Fruit fly (Drosophila melanogaster) whole organism, embryonic: ENCODE data around the gene CG17270.

Experiments used
- Bteb2 ChIP-seq: fragments of 200-800 bp; sonication (Bioruptor generic); optimal IDR thresholded peaks from 2 replicates; lab custom pipeline; 2016; ENCODE audit warnings: missing biosample characterization, missing genetic modification characterization
- CG10654 ChIP-seq: fragments of 200-800 bp; sonication (Bioruptor generic); optimal IDR thresholded peaks from 2 replicates; lab custom pipeline; 2016; ENCODE audit warnings: missing biosample characterization, missing genetic modification characterization
- CG10959 ChIP-seq: fragments of 200-800 bp; sonication (Bioruptor generic); IDR thresholded peaks from 2 replicates; pipeline ENCODE4 v1.3.6; 2022; ENCODE audit warnings: missing biosample characterization, missing genetic modification characterization
- CG11723 ChIP-seq: fragments of 200-800 bp; sonication (Bioruptor generic); optimal IDR thresholded peaks from 2 replicates; lab custom pipeline; 2017; ENCODE audit warnings: missing biosample characterization, mild to moderate bottlenecking, missing genetic modification characterization
- CG12219 ChIP-seq: fragments of 200-800 bp; sonication (Bioruptor generic); optimal IDR thresholded peaks from 3 replicates; lab custom pipeline; 2018; ENCODE audit warnings: missing biosample characterization, mild to moderate bottlenecking, missing genetic modification characterization
- CG1233 ChIP-seq: fragments of 200-800 bp; sonication (Bioruptor generic); optimal IDR thresholded peaks from 4 replicates; lab custom pipeline; 2018; ENCODE audit warnings: missing biosample characterization, mild to moderate bottlenecking, missing genetic modification characterization
- CG15479 ChIP-seq: fragments of 200-800 bp; sonication (Bioruptor generic); optimal IDR thresholded peaks from 3 replicates; lab custom pipeline; 2019; ENCODE audit warnings: missing biosample characterization, mild to moderate bottlenecking, missing genetic modification characterization, moderate library complexity
- CG1647 ChIP-seq: fragments of 200-800 bp; sonication (Bioruptor generic); optimal IDR thresholded peaks from 3 replicates; lab custom pipeline; 2016; ENCODE audit warnings: missing biosample characterization, missing genetic modification characterization
- CG16863 ChIP-seq: fragments of 200-800 bp; sonication (Bioruptor generic); optimal IDR thresholded peaks from 3 replicates; lab custom pipeline; 2016; ENCODE audit warnings: missing biosample characterization, missing genetic modification characterization
- CG32772 ChIP-seq: fragments of 200-800 bp; sonication (Bioruptor generic); IDR thresholded peaks from 2 replicates; pipeline ENCODE4 v1.3.6; 2022; ENCODE audit warnings: missing biosample characterization, missing genetic modification characterization
- CG3838 ChIP-seq: fragments of 200-800 bp; sonication (Bioruptor generic); optimal IDR thresholded peaks from 3 replicates; lab custom pipeline; 2016; ENCODE audit warnings: missing biosample characterization, missing genetic modification characterization
- CG4328 ChIP-seq: fragments of 200-800 bp; sonication (Bioruptor generic); optimal IDR thresholded peaks from 3 replicates; lab custom pipeline; 2017; ENCODE audit warnings: missing biosample characterization, missing genetic modification reagents, missing genetic modification characterization
- CG6791 ChIP-seq: fragments of 200-800 bp; sonication (Bioruptor generic); IDR thresholded peaks from 3 replicates; pipeline ENCODE4 v1.3.6; 2022; ENCODE audit warnings: missing biosample characterization, missing genetic modification characterization; ENCODE audit not compliant: partially characterized antibody
- CG8089 ChIP-seq: fragments of 200-800 bp; sonication (Bioruptor generic); optimal IDR thresholded peaks from 3 replicates; lab custom pipeline; 2016; ENCODE audit warnings: missing biosample characterization, missing genetic modification characterization
- CTCF ChIP-seq: fragments of 200-800 bp; sonication (Bioruptor generic); optimal IDR thresholded peaks from 2 replicates; lab custom pipeline; 2017; ENCODE audit warnings: missing biosample characterization, mild to moderate bottlenecking, missing genetic modification characterization, moderate library complexity
- Drgx ChIP-seq: fragments of 200-800 bp; sonication (Bioruptor generic); IDR thresholded peaks from 2 replicates; pipeline ENCODE4 v1.3.6; 2022; ENCODE audit warnings: missing biosample characterization, missing genetic modification characterization
- Hey ChIP-seq: fragments of 200-800 bp; sonication (Bioruptor generic); optimal IDR thresholded peaks from 3 replicates; lab custom pipeline; 2018; ENCODE audit warnings: missing biosample characterization, mild to moderate bottlenecking, missing genetic modification characterization
- Kr ChIP-seq: fragments of 200-800 bp; sonication (Bioruptor generic); optimal IDR thresholded peaks from 2 replicates; lab custom pipeline; 2017; ENCODE audit warnings: missing biosample characterization, mild to moderate bottlenecking, missing genetic modification characterization
- Med ChIP-seq: fragments of 200-800 bp; sonication (Bioruptor generic); peaks from one replicate; lab custom pipeline; 2016; ENCODE audit warnings: missing biosample characterization, missing genetic modification characterization, mild to moderate bottlenecking, inconsistent platforms, moderate library complexity
- Myb ChIP-seq: fragments of 200-800 bp; sonication (Bioruptor generic); optimal IDR thresholded peaks from 2 replicates; lab custom pipeline; 2016; ENCODE audit warnings: missing biosample characterization, missing genetic modification characterization
- NC2α ChIP-seq: fragments of 200-800 bp; sonication (Bioruptor generic); optimal IDR thresholded peaks from 2 replicates; lab custom pipeline; 2016; ENCODE audit warnings: missing biosample characterization, missing genetic modification characterization
- Sin3A ChIP-seq: fragments of >200 bp; optimal IDR thresholded peaks from 2 replicates; lab custom pipeline; 2018
- Stat92E ChIP-seq, 3 experiments: fragments of >200 bp in 2 of 3; fragments of 200-800 bp in 1 of 3; sonication (Bioruptor generic) in 1 of 3; optimal IDR thresholded peaks; 2 replicates each; lab custom pipeline; 2017 to 2019; ENCODE audit warnings: missing biosample characterization in 3 of 3, missing genetic modification characterization in 3 of 3, mild to moderate bottlenecking in 1 of 3, moderate library complexity in 1 of 3
- Trl ChIP-seq, 3 experiments: fragments of >200 bp in 2 of 3; fragments of 200-800 bp in 1 of 3; sonication (Bioruptor generic) in 1 of 3; optimal IDR thresholded peaks; 2 replicates in 1 of 3; 3 replicates in 2 of 3; lab custom pipeline; 2016 to 2017; ENCODE audit warnings: missing biosample characterization in 1 of 3, missing genetic modification characterization in 1 of 3
- ac ChIP-seq: fragments of 200-800 bp; sonication (Bioruptor generic); optimal IDR thresholded peaks from 3 replicates; lab custom pipeline; 2017; ENCODE audit warnings: missing biosample characterization, mild to moderate bottlenecking, missing genetic modification characterization
- az2 ChIP-seq: fragments of 200-800 bp; sonication (Bioruptor generic); optimal IDR thresholded peaks from 3 replicates; lab custom pipeline; 2016; ENCODE audit warnings: missing biosample characterization, missing genetic modification characterization
- bsh ChIP-seq, 2 experiments: fragments of 200-800 bp; sonication (Bioruptor generic); optimal IDR thresholded peaks; 2 replicates each; lab custom pipeline; 2017 to 2018; ENCODE audit warnings: mild to moderate bottlenecking in 2 of 2, missing biosample characterization in 2 of 2, missing genetic modification characterization in 2 of 2, moderate library complexity in 1 of 2
- corto ChIP-seq: fragments of 200-800 bp; sonication (Bioruptor generic); optimal IDR thresholded peaks from 2 replicates; lab custom pipeline; 2016; ENCODE audit warnings: missing biosample characterization, mild to moderate bottlenecking, missing genetic modification characterization, moderate library complexity
- crp ChIP-seq, 2 experiments: fragments of 200-800 bp; sonication (Bioruptor generic); optimal IDR thresholded peaks; 2 replicates in 1 of 2; 3 replicates in 1 of 2; lab custom pipeline; 2017; ENCODE audit warnings: missing biosample characterization in 2 of 2, missing genetic modification characterization in 2 of 2, mild to moderate bottlenecking in 1 of 2, moderate library complexity in 1 of 2
- dan ChIP-seq: fragments of 200-800 bp; sonication (Bioruptor generic); IDR thresholded peaks from 2 replicates; pipeline ENCODE4 v1.3.6; 2022; ENCODE audit warnings: missing biosample characterization, missing genetic modification characterization
- dati ChIP-seq: fragments of 200-800 bp; sonication (Bioruptor generic); IDR thresholded peaks from 2 replicates; pipeline ENCODE4 v1.3.6; 2022; ENCODE audit warnings: missing biosample characterization, missing genetic modification characterization
- gcm2 ChIP-seq: fragments of 200-800 bp; sonication (Bioruptor generic); optimal IDR thresholded peaks from 2 replicates; lab custom pipeline; 2016; ENCODE audit warnings: missing biosample characterization, missing genetic modification characterization
- ham ChIP-seq: fragments of 200-800 bp; sonication (Bioruptor generic); IDR thresholded peaks from 2 replicates; pipeline ENCODE4 v1.3.6; 2022; ENCODE audit warnings: missing biosample characterization, missing genetic modification characterization
- hth ChIP-seq: fragments of >200 bp; optimal IDR thresholded peaks from 2 replicates; lab custom pipeline; 2017; ENCODE audit warnings: inconsistent platforms
- lbe ChIP-seq: fragments of 200-800 bp; sonication (Bioruptor generic); optimal IDR thresholded peaks from 2 replicates; lab custom pipeline; 2016; ENCODE audit warnings: missing biosample characterization, mild to moderate bottlenecking, missing genetic modification characterization
- nerfin-1 ChIP-seq: fragments of 200-800 bp; sonication (Bioruptor generic); optimal IDR thresholded peaks from 3 replicates; lab custom pipeline; 2019; ENCODE audit warnings: missing biosample characterization, mild to moderate bottlenecking, missing genetic modification characterization, moderate library complexity
- nom ChIP-seq: fragments of 200-800 bp; sonication (Bioruptor generic); optimal IDR thresholded peaks from 2 replicates; lab custom pipeline; 2017; ENCODE audit warnings: missing biosample characterization, missing genetic modification characterization, mild to moderate bottlenecking, moderate library complexity, missing genetic modification reagents
- otp ChIP-seq: fragments of 200-800 bp; sonication (Bioruptor generic); IDR thresholded peaks from 3 replicates; pipeline ENCODE4, ENCODE4 v1.3.6; 2022; ENCODE audit warnings: missing biosample characterization, missing genetic modification characterization
- pzg ChIP-seq: fragments of 200-800 bp; sonication (Bioruptor generic); optimal IDR thresholded peaks from 3 replicates; lab custom pipeline; 2018; ENCODE audit warnings: missing biosample characterization, mild to moderate bottlenecking, missing genetic modification characterization, moderate library complexity
- sima ChIP-seq: fragments of 200-800 bp; sonication (Bioruptor generic); optimal IDR thresholded peaks from 2 replicates; lab custom pipeline; 2016; ENCODE audit warnings: missing biosample characterization, missing genetic modification characterization
- slbo ChIP-seq: fragments of 200-800 bp; sonication (Bioruptor generic); IDR thresholded peaks from 2 replicates; pipeline ENCODE4 v1.3.6; 2022; ENCODE audit warnings: missing biosample characterization, missing genetic modification characterization
- ssp ChIP-seq: fragments of 200-800 bp; sonication (Bioruptor generic); IDR thresholded peaks from 2 replicates; pipeline ENCODE4 v1.3.6; 2022; ENCODE audit warnings: missing biosample characterization, missing genetic modification characterization
- stwl ChIP-seq: fragments of 200-800 bp; sonication (Bioruptor generic); optimal IDR thresholded peaks from 3 replicates; lab custom pipeline; 2018; ENCODE audit warnings: missing biosample characterization, mild to moderate bottlenecking, missing genetic modification characterization, moderate library complexity
- zen2 ChIP-seq: fragments of 200-800 bp; sonication (Bioruptor generic); IDR thresholded peaks from 3 replicates; pipeline ENCODE4 v1.3.6; 2022; ENCODE audit warnings: missing biosample characterization, missing genetic modification characterization; ENCODE audit not compliant: partially characterized antibody

CG17270 gene

dm6 chr3R:20783714-20784435 lies 34.9 kb downstream of the CG17270 start (continued):
- TF ChIP-seq Med (GFP tag; lab: Kevin White, UChicago), result no peak
- TF ChIP-seq gcm2 (GFP tag; lab: Kevin White, UChicago), result no peak
- TF ChIP-seq NC2α (GFP tag; lab: Kevin White, UChicago), result no peak
- no peak for TF ChIP-seq CG11723 (GFP tag; lab: Kevin White, UChicago)
- no peak for TF ChIP-seq CG3838 (GFP tag; lab: Kevin White, UChicago)
- no peak for TF ChIP-seq slbo (GFP tag; lab: Robert Waterston, UW)
- no peak for TF ChIP-seq az2 (GFP tag; lab: Kevin White, UChicago)
- TF ChIP-seq sima (GFP tag; lab: Kevin White, UChicago), result no peak
- no peak for TF ChIP-seq CG8089 (GFP tag; lab: Kevin White, UChicago)
- no peak for TF ChIP-seq dati (GFP tag; lab: Robert Waterston, UW)
- TF ChIP-seq Myb (GFP tag; lab: Kevin White, UChicago), result no peak
- no peak for TF ChIP-seq CG10654 (GFP tag; lab: Kevin White, UChicago)
- no peak for TF ChIP-seq CG16863 (GFP tag; lab: Kevin White, UChicago)

DNA sequence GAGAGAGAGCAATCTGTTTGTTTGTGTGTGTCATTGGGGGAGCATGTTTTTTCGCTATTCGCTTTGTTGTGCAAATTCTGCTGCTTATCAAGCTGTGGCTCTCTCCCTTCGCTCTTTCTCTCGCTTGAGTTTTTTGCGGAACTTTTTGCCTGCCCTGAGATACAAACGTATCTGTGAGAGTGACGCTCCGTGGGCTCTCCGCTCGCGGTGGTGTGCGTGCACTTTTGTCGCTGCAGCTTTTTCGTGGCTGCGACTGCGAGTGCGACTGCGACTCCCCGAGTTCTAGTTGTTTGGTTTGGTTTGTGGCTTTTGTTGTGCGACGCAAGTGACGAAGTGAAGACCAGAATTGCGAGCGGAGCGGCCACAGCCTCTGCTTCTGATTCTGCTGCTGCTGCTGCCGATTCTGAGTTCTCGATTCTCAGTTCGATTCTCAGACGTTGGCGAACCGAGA lies 36.0 kb downstream of the CG17270 start:
- TF ChIP-seq Drgx (GFP tag; lab: Robert Waterston, UW) (peak; percentile 82), CG6791 (GFP tag; lab: Robert Waterston, UW) (0 out of 3 replicates have a peak, but pooled peaks have one; percentile 7), crp (GFP tag; optimal IDR thresholded peaks at IDR 0.05; lab: Kevin White, UChicago) (no peak), CG1647 (no peak), corto (GFP tag; lab: Kevin White, UChicago) (peak; percentile 40), Trl (optimal IDR thresholded peaks at IDR 0.05; lab: Kevin White, UChicago) (peak; percentile 40 to 43), Trl (GFP tag; optimal IDR thresholded peaks at IDR 0.05; lab: Kevin White, UChicago) (no peak), nom (GFP tag; lab: Kevin White, UChicago) (peak; percentile 62), lbe (peak; percentile 83), otp (GFP tag; lab: Robert Waterston, UW) (no peak), CG12219 (no peak)

- no peak for TF ChIP-seq CG4328
- TF ChIP-seq Stat92E (GFP tag; optimal IDR thresholded peaks at IDR 0.05; lab: Kevin White, UChicago), result no peak
- TF ChIP-seq ac (GFP tag; lab: Kevin White, UChicago), result no peak
- TF ChIP-seq nom (GFP tag; lab: Kevin White, UChicago), result peak; percentile 65
- TF ChIP-seq CG1233 (GFP tag; lab: Kevin White, UChicago), result no peak
- peak in 1 of 2 experiments; percentile 74 for TF ChIP-seq bsh (GFP tag; optimal IDR thresholded peaks at IDR 0.05; lab: Kevin White, UChicago)
- peak; percentile 73 for TF ChIP-seq Drgx (GFP tag; lab: Robert Waterston, UW)
- TF ChIP-seq, all 482 proteins: peak for 3
Measured at dm6 chr3R:20782104-20782654, 36.5 kb downstream of the CG17270 start.

DNA sequence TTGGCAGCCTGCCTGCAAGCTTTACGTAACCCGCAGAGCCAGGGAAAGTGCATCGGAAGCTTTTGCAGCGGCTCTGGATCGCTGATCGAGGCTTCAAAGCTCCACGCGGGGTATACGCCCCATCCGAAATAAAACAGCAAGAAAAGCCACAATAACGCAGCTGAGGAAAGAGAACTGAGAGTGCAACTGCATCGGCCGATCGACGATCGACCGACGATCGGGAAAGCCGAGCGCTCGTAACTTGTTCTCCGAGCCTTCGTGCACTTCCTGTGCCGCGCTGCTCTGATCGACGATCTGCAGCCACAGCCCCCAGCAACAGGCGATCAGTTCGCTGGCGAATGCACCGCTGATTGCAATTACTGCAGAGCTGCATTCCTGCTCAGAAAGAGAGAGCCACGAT lies 38.8 kb downstream of the CG17270 start:
- TF ChIP-seq Drgx (GFP tag; lab: Robert Waterston, UW) (peak; percentile 83), nerfin-1 (no peak), ssp (GFP tag; lab: Robert Waterston, UW) (no peak), ham (no peak), CG15479 (GFP tag; lab: Kevin White, UChicago) (peak; percentile 28), CG32772 (GFP tag; lab: Robert Waterston, UW) (no peak), CG10959 (no peak), Bteb2 (GFP tag; lab: Kevin White, UChicago) (no peak), CTCF (no peak), Kr (GFP tag; lab: Kevin White, UChicago) (no peak), zen2 (0 out of 3 replicates have a peak, but pooled peaks have one; percentile 21), Hey (tag; lab: Kevin White, UChicago) (no peak), corto (GFP tag; lab: Kevin White, UChicago) (peak; percentile 75), hth (lab: Kevin White, UChicago) (no peak), stwl (no peak), Sin3A (no peak), pzg (GFP tag; lab: Kevin White, UChicago) (no peak), dan (no peak)
